Fruit fly (Drosophila melanogaster) whole organism, embryonic: ENCODE results near the gene CG1421.
A peak's percentile ranks its signal among the peaks of the same experiment; 100 is the strongest.

Source experiments
- BEAF-32 ChIP-seq: fragments of 200-800 bp; sonication (Bioruptor generic); optimal IDR thresholded peaks from 3 replicates; lab custom pipeline; 2017; ENCODE audit warnings: missing biosample characterization, missing genetic modification characterization, mild to moderate bottlenecking, moderate library complexity, missing genetic modification reagents
- CG11560 ChIP-seq: fragments of 200-800 bp; sonication (Bioruptor generic); IDR thresholded peaks from 3 replicates; pipeline ENCODE4 v1.3.6; 2022; ENCODE audit warnings: missing biosample characterization, missing genetic modification characterization
- CG12104 ChIP-seq: fragments of 200-800 bp; sonication (Bioruptor generic); optimal IDR thresholded peaks from 3 replicates; lab custom pipeline; 2016; ENCODE audit warnings: missing biosample characterization, missing genetic modification characterization
- CG15011 ChIP-seq: fragments of 200-800 bp; sonication (Bioruptor generic); optimal IDR thresholded peaks from 3 replicates; lab custom pipeline; 2018; ENCODE audit warnings: missing biosample characterization, mild to moderate bottlenecking, missing genetic modification characterization
- CG15514 ChIP-seq: fragments of 200-800 bp; sonication (Bioruptor generic); optimal IDR thresholded peaks from 3 replicates; lab custom pipeline; 2017; ENCODE audit warnings: missing biosample characterization, missing genetic modification characterization, mild to moderate bottlenecking, moderate library complexity, missing genetic modification reagents
- CG1832 ChIP-seq: fragments of 200-800 bp; sonication (Bioruptor generic); optimal IDR thresholded peaks from 2 replicates; lab custom pipeline; 2017; ENCODE audit warnings: missing biosample characterization, mild to moderate bottlenecking, missing genetic modification characterization, inconsistent platforms
- CG30403 ChIP-seq: fragments of 200-800 bp; sonication (Bioruptor generic); optimal IDR thresholded peaks from 3 replicates; lab custom pipeline; 2016; ENCODE audit warnings: missing biosample characterization, missing genetic modification characterization
- CG3407 ChIP-seq: fragments of 200-800 bp; sonication (Bioruptor generic); optimal IDR thresholded peaks from 2 replicates; lab custom pipeline; 2018; ENCODE audit warnings: missing biosample characterization, mild to moderate bottlenecking, missing genetic modification characterization
- CG3838 ChIP-seq: fragments of 200-800 bp; sonication (Bioruptor generic); optimal IDR thresholded peaks from 3 replicates; lab custom pipeline; 2016; ENCODE audit warnings: missing biosample characterization, missing genetic modification characterization
- CG4854 ChIP-seq: fragments of 200-800 bp; sonication (Bioruptor generic); optimal IDR thresholded peaks from 2 replicates; lab custom pipeline; 2016; ENCODE audit warnings: missing biosample characterization, missing genetic modification characterization, inconsistent platforms
- CG5180 ChIP-seq: fragments of 200-800 bp; sonication (Bioruptor generic); optimal IDR thresholded peaks from 3 replicates; lab custom pipeline; 2017; ENCODE audit warnings: missing biosample characterization, missing genetic modification characterization, mild to moderate bottlenecking, moderate library complexity, missing genetic modification reagents
- CG7357 ChIP-seq: fragments of 200-800 bp; sonication (Bioruptor generic); IDR thresholded peaks from 3 replicates; pipeline ENCODE4 v1.3.6; 2022; ENCODE audit warnings: missing biosample characterization, missing genetic modification characterization
- CG8359 ChIP-seq: fragments of 200-800 bp; sonication (Bioruptor generic); optimal IDR thresholded peaks from 2 replicates; lab custom pipeline; 2017; ENCODE audit warnings: missing biosample characterization, mild to moderate bottlenecking, missing genetic modification characterization, borderline replicate concordance
- CG8388 ChIP-seq: fragments of 200-800 bp; sonication (Bioruptor generic); optimal IDR thresholded peaks from 2 replicates; lab custom pipeline; 2019; ENCODE audit warnings: missing biosample characterization, mild to moderate bottlenecking, missing genetic modification characterization, moderate library complexity
- CG9797 ChIP-seq: fragments of 200-800 bp; sonication (Bioruptor generic); optimal IDR thresholded peaks from 3 replicates; lab custom pipeline; 2018; ENCODE audit warnings: missing biosample characterization, mild to moderate bottlenecking, missing genetic modification characterization
- Dbx ChIP-seq: fragments of 200-800 bp; sonication (Bioruptor generic); IDR thresholded peaks from 3 replicates; pipeline ENCODE4 v1.3.6; 2022; ENCODE audit warnings: missing biosample characterization, missing genetic modification characterization
- Dip2 ChIP-seq: fragments of 200-800 bp; sonication (Bioruptor generic); IDR thresholded peaks from 2 replicates; pipeline ENCODE4 v1.3.6; 2022; ENCODE audit warnings: missing biosample characterization, missing genetic modification characterization
- Dip3 ChIP-seq: fragments of 200-800 bp; sonication (Bioruptor generic); optimal IDR thresholded peaks from 3 replicates; lab custom pipeline; 2016; ENCODE audit warnings: missing biosample characterization, missing genetic modification characterization
- E2f1 ChIP-seq: fragments of 200-800 bp; sonication (Bioruptor generic); IDR thresholded peaks from 2 replicates; pipeline ENCODE4 v1.3.6; 2022; ENCODE audit warnings: missing biosample characterization, missing genetic modification characterization
- HLH3B ChIP-seq: fragments of 200-800 bp; sonication (Bioruptor generic); IDR thresholded peaks from 2 replicates; pipeline ENCODE4 v1.3.6; 2022; ENCODE audit warnings: missing biosample characterization, missing genetic modification characterization
- Lhr ChIP-seq: fragments of 200-800 bp; sonication (Bioruptor generic); optimal IDR thresholded peaks from 3 replicates; lab custom pipeline; 2017; ENCODE audit warnings: mild to moderate bottlenecking, missing biosample characterization, missing genetic modification reagents, missing genetic modification characterization
- Optix ChIP-seq: fragments of 200-800 bp; sonication (Bioruptor generic); IDR thresholded peaks from 3 replicates; pipeline ENCODE4 v1.3.6; 2022; ENCODE audit warnings: missing biosample characterization, missing genetic modification characterization
- TFAM ChIP-seq: fragments of 200-800 bp; sonication (Bioruptor generic); optimal IDR thresholded peaks from 2 replicates; lab custom pipeline; 2017; ENCODE audit warnings: missing biosample characterization, missing genetic modification characterization, inconsistent platforms
- bowl ChIP-seq: fragments of 200-800 bp; sonication (Bioruptor generic); IDR thresholded peaks from 2 replicates; pipeline ENCODE4 v1.3.6; 2022; ENCODE audit warnings: missing biosample characterization, missing genetic modification characterization
- cg ChIP-seq: fragments of 200-800 bp; sonication (Bioruptor generic); optimal IDR thresholded peaks from 3 replicates; lab custom pipeline; 2019; ENCODE audit warnings: missing biosample characterization, mild to moderate bottlenecking, missing genetic modification characterization, moderate library complexity
- chm ChIP-seq: fragments of 200-800 bp; sonication (Bioruptor generic); IDR thresholded peaks from 2 replicates; pipeline ENCODE4 v1.3.6; 2022; ENCODE audit warnings: missing biosample characterization, missing genetic modification characterization
- crp ChIP-seq, 2 experiments: fragments of 200-800 bp; sonication (Bioruptor generic); optimal IDR thresholded peaks; 2 replicates in 1 of 2; 3 replicates in 1 of 2; lab custom pipeline; 2017; ENCODE audit warnings: missing biosample characterization in 2 of 2, missing genetic modification characterization in 2 of 2, mild to moderate bottlenecking in 1 of 2, moderate library complexity in 1 of 2
- da ChIP-seq: fragments of 200-800 bp; sonication (Bioruptor generic); optimal IDR thresholded peaks from 2 replicates; lab custom pipeline; 2016; ENCODE audit warnings: missing biosample characterization, missing genetic modification characterization
- dmrt99B ChIP-seq: fragments of 200-800 bp; sonication (Bioruptor generic); optimal IDR thresholded peaks from 2 replicates; lab custom pipeline; 2018; ENCODE audit warnings: missing biosample characterization, mild to moderate bottlenecking, missing genetic modification characterization, moderate library complexity
- fd96Cb ChIP-seq: fragments of 200-800 bp; sonication (Bioruptor generic); optimal IDR thresholded peaks from 2 replicates; lab custom pipeline; 2018; ENCODE audit warnings: missing biosample characterization, mild to moderate bottlenecking, missing genetic modification characterization, moderate library complexity
- gcm ChIP-seq: fragments of 200-800 bp; sonication (Bioruptor generic); optimal IDR thresholded peaks from 2 replicates; lab custom pipeline; 2019; ENCODE audit warnings: missing biosample characterization, mild to moderate bottlenecking, missing genetic modification characterization, moderate library complexity
- grau ChIP-seq: fragments of 200-800 bp; optimal IDR thresholded peaks from 3 replicates; lab custom pipeline; 2019; ENCODE audit warnings: missing biosample characterization, mild to moderate bottlenecking, missing genetic modification characterization, moderate library complexity
- hbn ChIP-seq: fragments of 200-800 bp; sonication (Bioruptor generic); IDR thresholded peaks from 2 replicates; pipeline ENCODE4 v1.3.6; 2022; ENCODE audit warnings: missing biosample characterization, missing genetic modification characterization; ENCODE audit not compliant: partially characterized antibody
- ind ChIP-seq: fragments of 200-800 bp; sonication (Bioruptor generic); optimal IDR thresholded peaks from 3 replicates; lab custom pipeline; 2016; ENCODE audit warnings: missing biosample characterization, missing genetic modification characterization
- knrl ChIP-seq: fragments of 200-800 bp; sonication (Bioruptor generic); IDR thresholded peaks from 3 replicates; pipeline ENCODE4 v1.3.6; 2022; ENCODE audit warnings: missing biosample characterization, missing genetic modification characterization; ENCODE audit not compliant: partially characterized antibody
- lov ChIP-seq, 2 experiments: fragments of 200-800 bp in 1 of 2; fragments of >200 bp in 1 of 2; sonication (Bioruptor generic) in 1 of 2; IDR thresholded peaks in 1 of 2; optimal IDR thresholded peaks in 1 of 2; 2 replicates in 1 of 2; 3 replicates in 1 of 2; pipeline versions ENCODE4 v1.3.6 to Lab custom; 2017 to 2022; ENCODE audit warnings: missing biosample characterization in 1 of 2, missing genetic modification characterization in 1 of 2
- luna ChIP-seq: fragments of 200-800 bp; sonication (Bioruptor generic); optimal IDR thresholded peaks from 2 replicates; lab custom pipeline; 2016; ENCODE audit warnings: missing biosample characterization, missing genetic modification characterization
- pan ChIP-seq, 4 experiments: fragments of >200 bp in 3 of 4; fragments of 200-800 bp in 1 of 4; sonication (Bioruptor generic) in 1 of 4; optimal IDR thresholded peaks in 3 of 4; IDR thresholded peaks in 1 of 4; 2 replicates each; pipeline versions ENCODE4 v1.3.6 to Lab custom; 2017 to 2022; ENCODE audit warnings: missing biosample characterization in 2 of 4, missing genetic modification characterization in 2 of 4, mixed read lengths in 1 of 4
- pnt ChIP-seq: fragments of 200-800 bp; sonication (Bioruptor generic); optimal IDR thresholded peaks from 3 replicates; lab custom pipeline; 2016; ENCODE audit warnings: missing biosample characterization, missing genetic modification characterization
- prd ChIP-seq, 3 experiments: fragments of >200 bp in 2 of 3; fragments of 200-800 bp in 1 of 3; sonication (Bioruptor generic) in 1 of 3; optimal IDR thresholded peaks in 2 of 3; IDR thresholded peaks in 1 of 3; 2 replicates in 2 of 3; 3 replicates in 1 of 3; pipeline versions ENCODE4 v1.3.6 to Lab custom; 2017 to 2022; ENCODE audit warnings: missing biosample characterization in 1 of 3, missing genetic modification characterization in 1 of 3
- scrt ChIP-seq: fragments of 200-800 bp; sonication (Bioruptor generic); optimal IDR thresholded peaks from 2 replicates; lab custom pipeline; 2018; ENCODE audit warnings: missing biosample characterization, mild to moderate bottlenecking, missing genetic modification characterization, moderate library complexity
- sim ChIP-seq: fragments of 200-800 bp; sonication (Bioruptor generic); IDR thresholded peaks from 2 replicates; pipeline ENCODE4 v1.3.6; 2022; ENCODE audit warnings: missing biosample characterization, missing genetic modification characterization
- sob ChIP-seq: fragments of 200-800 bp; sonication (Bioruptor generic); IDR thresholded peaks from 2 replicates; pipeline ENCODE4 v1.3.6; 2022; ENCODE audit warnings: missing biosample characterization, missing genetic modification characterization
- sug ChIP-seq: fragments of 200-800 bp; optimal IDR thresholded peaks from 2 replicates; lab custom pipeline; 2019; ENCODE audit warnings: missing biosample characterization, mild to moderate bottlenecking, missing genetic modification characterization, moderate library complexity
- zen ChIP-seq: fragments of 200-800 bp; sonication (Bioruptor generic); optimal IDR thresholded peaks from 3 replicates; lab custom pipeline; 2018; ENCODE audit warnings: missing biosample characterization, mild to moderate bottlenecking, missing genetic modification characterization, moderate library complexity
- zfh1 ChIP-seq: fragments of 200-800 bp; sonication (Bioruptor generic); IDR thresholded peaks from 3 replicates; pipeline ENCODE4 v1.3.6; 2022; ENCODE audit warnings: missing biosample characterization, missing genetic modification characterization

CG1421 gene

dm6 chr2L:21867040-21867981 lies 35.5 kb upstream of the CG1421 start (continued):
- TF ChIP-seq CG15011 (GFP tag; lab: Kevin White, UChicago), result peak; percentile 78
- TF ChIP-seq sug, result peak; percentile 61
- TF ChIP-seq CG8388, result peak; percentile 92
- peak; percentile 90 for TF ChIP-seq Dip3
- peak; percentile 84 for TF ChIP-seq gcm (GFP tag; lab: Kevin White, UChicago)
- no peak for TF ChIP-seq prd (optimal IDR thresholded peaks at IDR 0.05; lab: Kevin White, UChicago)
- peak; percentile 94 for TF ChIP-seq prd (GFP tag; IDR thresholded peaks at IDR 0.05; lab: Robert Waterston, UW)
- TF ChIP-seq dmrt99B (tag; lab: Kevin White, UChicago), result peak; percentile 96
- TF ChIP-seq Lhr, result peak; percentile 82
- TF ChIP-seq CG8359 (GFP tag; lab: Kevin White, UChicago), result peak; percentile 83
- peak; percentile 45 for TF ChIP-seq Dip2
- peak; percentile 79 for TF ChIP-seq scrt (GFP tag; lab: Kevin White, UChicago)
- peak; percentile 94 for TF ChIP-seq zfh1 (GFP tag; lab: Robert Waterston, UW)
- TF ChIP-seq cg, result no peak
- peak; percentile 86 for TF ChIP-seq sim (GFP tag; lab: Robert Waterston, UW)
- peak; percentile 84 for TF ChIP-seq Dbx (GFP tag; lab: Robert Waterston, UW)
- peak; percentile 95 for TF ChIP-seq fd96Cb
- TF ChIP-seq lov (optimal IDR thresholded peaks at IDR 0.05; lab: Kevin White, UChicago), result no peak
- peak; percentile 89 for TF ChIP-seq lov (GFP tag; IDR thresholded peaks at IDR 0.05; lab: Robert Waterston, UW)
- peak; percentile 86 for TF ChIP-seq bowl (GFP tag; lab: Robert Waterston, UW)
- TF ChIP-seq CG11560 (tag; lab: Robert Waterston, UW), result peak; percentile 80
- peak; percentile 89 for TF ChIP-seq chm (GFP tag; lab: Robert Waterston, UW)
- TF ChIP-seq HLH3B (GFP tag; lab: Robert Waterston, UW), result peak; percentile 92
- no peak for TF ChIP-seq hbn
- peak in 1 of 2 experiments; percentile 47 for TF ChIP-seq crp (GFP tag; optimal IDR thresholded peaks at IDR 0.05; lab: Kevin White, UChicago)
- TF ChIP-seq CG4854, result peak; percentile 88
- TF ChIP-seq CG30403 (GFP tag; lab: Kevin White, UChicago), result peak; percentile 91
- TF ChIP-seq CG12104 (GFP tag; lab: Kevin White, UChicago), result peak; percentile 53
- no peak for TF ChIP-seq luna (GFP tag; lab: Kevin White, UChicago)
- TF ChIP-seq CG7357 (GFP tag; lab: Robert Waterston, UW), result peak; percentile 87
- no peak for TF ChIP-seq BEAF-32
- TF ChIP-seq knrl, result no peak
- TF ChIP-seq Optix (GFP tag; lab: Robert Waterston, UW), result peak; percentile 94
- TF ChIP-seq pnt (GFP tag; lab: Kevin White, UChicago), result peak; percentile 94
- peak; percentile 92 for TF ChIP-seq grau
- TF ChIP-seq ind (GFP tag; lab: Kevin White, UChicago), result peak; percentile 96
- TF ChIP-seq da (GFP tag; lab: Kevin White, UChicago), result peak; percentile 82
- no peak for TF ChIP-seq pan (optimal IDR thresholded peaks at IDR 0.05; lab: Kevin White, UChicago)
- TF ChIP-seq pan (GFP tag; optimal IDR thresholded peaks at IDR 0.05 in 1 of 2, IDR thresholded peaks at IDR 0.05 in 1 of 2), result peak in 1 of 2 experiments; percentile 92
- peak; percentile 15 for TF ChIP-seq TFAM (GFP tag; lab: Kevin White, UChicago)
- TF ChIP-seq zen (tag; lab: Kevin White, UChicago), result peak; percentile 85
- TF ChIP-seq CG3407 (GFP tag; lab: Kevin White, UChicago), result peak; percentile 88
- TF ChIP-seq CG9797 (GFP tag; lab: Kevin White, UChicago), result peak; percentile 7
- TF ChIP-seq CG3838 (GFP tag; lab: Kevin White, UChicago), result peak; percentile 81
- TF ChIP-seq CG15514 (GFP tag; lab: Kevin White, UChicago), result peak; percentile 60
- TF ChIP-seq CG1832 (GFP tag; lab: Kevin White, UChicago), result no peak
- peak; percentile 74 for TF ChIP-seq CG5180 (GFP tag; lab: Kevin White, UChicago)
- peak; percentile 92 for TF ChIP-seq E2f1 (GFP tag; lab: Robert Waterston, UW)
- peak; percentile 94 for TF ChIP-seq sob
